Fruit fly (Drosophila melanogaster) whole organism, adult: ENCODE measurements around the gene cd.

Experiments
- cic ChIP-seq: fragments of 200-800 bp; sonication (Bioruptor generic); optimal IDR thresholded peaks from 2 replicates; lab custom pipeline; 2017; ENCODE audit warnings: missing biosample characterization, mild to moderate bottlenecking, missing genetic modification characterization, moderate library complexity
- pad ChIP-seq: fragments of 200-800 bp; sonication (Bioruptor generic); optimal IDR thresholded peaks from 3 replicates; lab custom pipeline; 2017; ENCODE audit warnings: missing biosample characterization, missing genetic modification characterization, mild to moderate bottlenecking, moderate library complexity, missing genetic modification reagents

DNA sequence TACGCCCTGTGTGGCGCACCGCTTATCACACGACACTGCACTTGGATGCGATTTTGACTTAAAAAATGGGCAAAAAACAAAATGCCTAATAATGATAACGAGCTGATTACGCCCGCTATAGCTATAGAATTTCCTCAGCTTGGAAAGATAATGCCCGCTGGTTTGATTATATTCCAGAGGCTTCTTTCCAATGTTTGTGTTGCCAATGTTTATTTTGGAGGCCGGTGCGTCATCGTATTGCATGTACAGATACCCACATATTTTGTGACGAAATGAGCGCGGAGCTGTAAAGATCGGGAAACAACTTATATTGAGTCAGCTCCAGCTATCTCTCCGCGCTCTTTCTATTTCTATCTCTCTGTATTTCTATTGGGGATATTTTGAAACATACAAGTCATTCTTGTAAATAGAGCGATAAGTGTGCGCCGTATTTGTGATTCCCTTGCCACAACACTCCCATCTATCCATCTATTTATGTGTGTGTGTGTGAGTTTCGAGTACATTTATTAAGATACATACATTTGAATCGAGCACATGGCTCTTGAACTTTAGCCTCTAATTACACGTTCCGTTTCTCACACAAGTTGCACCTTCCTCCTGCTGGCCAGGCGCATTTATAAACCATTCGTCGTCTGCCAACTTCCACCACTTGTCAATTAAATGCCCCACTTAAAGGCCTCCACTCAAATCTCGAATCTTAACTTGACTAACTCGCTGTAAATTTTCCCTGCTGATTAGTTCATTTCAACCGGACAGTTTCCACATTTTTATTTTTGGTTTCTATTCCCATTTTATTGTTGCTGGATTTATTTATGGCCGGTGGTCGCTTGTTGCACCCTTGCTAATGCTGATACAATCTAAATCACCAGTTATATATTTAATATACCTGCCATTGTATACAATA lies 10.5 kb upstream of the cd start:
- TF ChIP-seq pad (no peak), cic (GFP tag; lab: Kevin White, UChicago) (peak; percentile 73)
